Fruit fly (Drosophila melanogaster) Kc167 (cell line): ENCODE results near the gene Ptth.

ENCODE experiments used
- Sin3A ChIP-seq: fragments of >200 bp; optimal IDR thresholded peaks from 2 replicates; lab custom pipeline; 2018; ENCODE audit warnings: missing external identifiers
- h ChIP-seq: fragments of >200 bp; optimal IDR thresholded peaks from 3 replicates; lab custom pipeline; 2018; ENCODE audit warnings: missing external identifiers
- ttk ChIP-seq: sonication (Bioruptor generic); optimal IDR thresholded peaks from 2 replicates; lab custom pipeline; 2017; ENCODE audit warnings: missing external identifiers

DNA sequence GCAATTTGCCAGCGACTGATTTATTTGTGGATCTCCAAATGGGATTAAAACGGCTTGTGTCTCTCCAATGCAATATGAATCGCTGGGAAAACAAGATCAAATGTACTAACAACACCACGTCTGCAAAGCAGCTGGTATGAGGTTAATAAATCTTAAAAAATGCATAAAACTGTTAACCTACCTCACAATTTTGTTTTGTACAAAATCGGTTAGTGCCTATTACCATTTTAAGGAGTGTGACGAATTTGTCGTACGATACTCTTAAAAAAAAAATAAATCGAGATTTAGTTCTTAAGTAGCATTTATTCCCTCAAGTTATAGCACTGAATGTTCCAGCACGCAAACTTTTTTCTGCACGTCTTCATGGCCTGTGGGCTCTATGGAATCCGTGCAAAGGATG is 47.6 kb upstream of the Ptth start, which contains the start of gene lectin-21Ca:
- TF ChIP-seq Sin3A = no peak
- TF ChIP-seq ttk (lab: Kevin White, UChicago) = no peak
- TF ChIP-seq h (lab: Kevin White, UChicago) = no peak
